Fruit fly (Drosophila melanogaster): ENCODE data around the gene Gale.

dm6 chr3L:623556-623955, 24.8 kb upstream of the Gale start:
- TF ChIP-seq Sin3A (optimal IDR thresholded peaks at IDR 0.05) (no peak), h (optimal IDR thresholded peaks at IDR 0.05) (no peak), psq (optimal IDR thresholded peaks at IDR 0.05) (no peak)

Data from Kc167 (cell line).